Fruit fly (Drosophila melanogaster) whole organism, embryonic: ENCODE data around the gene Gen.

Experiments
- CG10274 ChIP-seq: fragments of 200-800 bp; sonication (Bioruptor generic); optimal IDR thresholded peaks from 3 replicates; lab custom pipeline; 2017; ENCODE audit warnings: missing biosample characterization, mild to moderate bottlenecking, missing genetic modification characterization
- CG10321 ChIP-seq: fragments of 200-800 bp; sonication (Bioruptor generic); IDR thresholded peaks from 2 replicates; pipeline ENCODE4 v1.3.6; 2022; ENCODE audit warnings: missing biosample characterization, missing genetic modification characterization
- CG10959 ChIP-seq: fragments of 200-800 bp; sonication (Bioruptor generic); IDR thresholded peaks from 2 replicates; pipeline ENCODE4 v1.3.6; 2022; ENCODE audit warnings: missing biosample characterization, missing genetic modification characterization
- CG11247 ChIP-seq: fragments of 200-800 bp; sonication (Bioruptor generic); IDR thresholded peaks from 2 replicates; pipeline ENCODE4 v1.3.6; 2022; ENCODE audit warnings: missing biosample characterization, missing genetic modification characterization
- CG11695 ChIP-seq: fragments of 200-800 bp; sonication (Bioruptor generic); IDR thresholded peaks from 3 replicates; pipeline ENCODE4 v1.3.6; 2022; ENCODE audit warnings: missing biosample characterization, missing genetic modification characterization
- CG12071 ChIP-seq: fragments of 200-800 bp; sonication (Bioruptor generic); optimal IDR thresholded peaks from 3 replicates; lab custom pipeline; 2018; ENCODE audit warnings: missing biosample characterization, mild to moderate bottlenecking, missing genetic modification characterization
- CG14667 ChIP-seq: fragments of 200-800 bp; sonication (Bioruptor generic); IDR thresholded peaks from 2 replicates; pipeline ENCODE4 v1.3.6; 2022; ENCODE audit warnings: missing biosample characterization, missing genetic modification characterization
- CG14710 ChIP-seq: fragments of 200-800 bp; sonication (Bioruptor generic); optimal IDR thresholded peaks from 3 replicates; lab custom pipeline; 2019; ENCODE audit warnings: missing biosample characterization, mild to moderate bottlenecking, missing genetic modification characterization, moderate library complexity
- CG16813 ChIP-seq: fragments of 200-800 bp; sonication (Bioruptor generic); IDR thresholded peaks from 3 replicates; pipeline ENCODE4 v1.3.6; 2022; ENCODE audit warnings: missing biosample characterization, missing genetic modification characterization; ENCODE audit not compliant: partially characterized antibody
- CG30020 ChIP-seq: fragments of 200-800 bp; optimal IDR thresholded peaks from 2 replicates; lab custom pipeline; 2019; ENCODE audit warnings: missing biosample characterization, mild to moderate bottlenecking, missing genetic modification characterization, moderate library complexity
- CG3065 ChIP-seq: fragments of 200-800 bp; sonication (Bioruptor generic); optimal IDR thresholded peaks from 2 replicates; lab custom pipeline; 2016; ENCODE audit warnings: missing biosample characterization, missing genetic modification characterization
- CG32772 ChIP-seq: fragments of 200-800 bp; sonication (Bioruptor generic); IDR thresholded peaks from 2 replicates; pipeline ENCODE4 v1.3.6; 2022; ENCODE audit warnings: missing biosample characterization, missing genetic modification characterization
- CG4424 ChIP-seq: fragments of 200-800 bp; sonication (Bioruptor generic); optimal IDR thresholded peaks from 3 replicates; lab custom pipeline; 2016; ENCODE audit warnings: missing biosample characterization, missing genetic modification characterization
- CG4854 ChIP-seq: fragments of 200-800 bp; sonication (Bioruptor generic); optimal IDR thresholded peaks from 2 replicates; lab custom pipeline; 2016; ENCODE audit warnings: missing biosample characterization, missing genetic modification characterization, inconsistent platforms
- CG6813 ChIP-seq: fragments of 200-800 bp; sonication (Bioruptor generic); optimal IDR thresholded peaks from 2 replicates; lab custom pipeline; 2017; ENCODE audit warnings: missing biosample characterization, missing genetic modification characterization, mild to moderate bottlenecking, moderate library complexity, missing genetic modification reagents
- CG7556 ChIP-seq: fragments of 200-800 bp; sonication (Bioruptor generic); optimal IDR thresholded peaks from 2 replicates; lab custom pipeline; 2017; ENCODE audit warnings: missing biosample characterization, mild to moderate bottlenecking, missing genetic modification characterization
- CG9797 ChIP-seq: fragments of 200-800 bp; sonication (Bioruptor generic); optimal IDR thresholded peaks from 3 replicates; lab custom pipeline; 2018; ENCODE audit warnings: missing biosample characterization, mild to moderate bottlenecking, missing genetic modification characterization
- Drgx ChIP-seq: fragments of 200-800 bp; sonication (Bioruptor generic); IDR thresholded peaks from 2 replicates; pipeline ENCODE4 v1.3.6; 2022; ENCODE audit warnings: missing biosample characterization, missing genetic modification characterization
- Ets65A ChIP-seq: fragments of 200-800 bp; sonication (Bioruptor generic); peaks from one replicate; lab custom pipeline; 2016; ENCODE audit warnings: missing biosample characterization, missing genetic modification characterization
- Hand ChIP-seq: fragments of 200-800 bp; sonication (Bioruptor generic); optimal IDR thresholded peaks from 2 replicates; lab custom pipeline; 2017; ENCODE audit warnings: mild to moderate bottlenecking, missing biosample characterization, missing genetic modification reagents, missing genetic modification characterization
- Hey ChIP-seq: fragments of 200-800 bp; sonication (Bioruptor generic); optimal IDR thresholded peaks from 3 replicates; lab custom pipeline; 2018; ENCODE audit warnings: missing biosample characterization, mild to moderate bottlenecking, missing genetic modification characterization
- HmgZ ChIP-seq: fragments of 200-800 bp; sonication (Bioruptor generic); optimal IDR thresholded peaks from 2 replicates; lab custom pipeline; 2018; ENCODE audit warnings: missing biosample characterization, mild to moderate bottlenecking, missing genetic modification characterization
- Hr3 ChIP-seq: fragments of 200-800 bp; sonication (Bioruptor generic); optimal IDR thresholded peaks from 3 replicates; lab custom pipeline; 2016; ENCODE audit warnings: missing biosample characterization, missing genetic modification characterization
- Hsf ChIP-seq: fragments of 200-800 bp; sonication (Bioruptor generic); optimal IDR thresholded peaks from 3 replicates; lab custom pipeline; 2016; ENCODE audit warnings: missing biosample characterization, missing genetic modification characterization
- MESR4 ChIP-seq: fragments of 200-800 bp; sonication (Bioruptor generic); optimal IDR thresholded peaks from 2 replicates; lab custom pipeline; 2018; ENCODE audit warnings: missing biosample characterization, mild to moderate bottlenecking, missing genetic modification characterization, moderate library complexity
- Meics ChIP-seq: fragments of 200-800 bp; sonication (Bioruptor generic); optimal IDR thresholded peaks from 2 replicates; lab custom pipeline; 2017; ENCODE audit warnings: missing biosample characterization, mild to moderate bottlenecking, missing genetic modification characterization
- Nf-YC ChIP-seq: fragments of 200-800 bp; optimal IDR thresholded peaks from 3 replicates; lab custom pipeline; 2019; ENCODE audit warnings: missing biosample characterization, mild to moderate bottlenecking, missing genetic modification characterization, moderate library complexity
- PHDP ChIP-seq: fragments of 200-800 bp; sonication (Bioruptor generic); optimal IDR thresholded peaks from 3 replicates; lab custom pipeline; 2018; ENCODE audit warnings: missing biosample characterization, mild to moderate bottlenecking, missing genetic modification characterization, moderate library complexity
- Rfx ChIP-seq: fragments of 200-800 bp; sonication (Bioruptor generic); IDR thresholded peaks from 2 replicates; pipeline ENCODE4 v1.3.6; 2022; ENCODE audit warnings: missing biosample characterization, missing genetic modification characterization
- Trl ChIP-seq, 3 experiments: fragments of >200 bp in 2 of 3; fragments of 200-800 bp in 1 of 3; sonication (Bioruptor generic) in 1 of 3; optimal IDR thresholded peaks; 2 replicates in 1 of 3; 3 replicates in 2 of 3; lab custom pipeline; 2016 to 2017; ENCODE audit warnings: missing biosample characterization in 1 of 3, missing genetic modification characterization in 1 of 3
- cg ChIP-seq: fragments of 200-800 bp; sonication (Bioruptor generic); optimal IDR thresholded peaks from 3 replicates; lab custom pipeline; 2019; ENCODE audit warnings: missing biosample characterization, mild to moderate bottlenecking, missing genetic modification characterization, moderate library complexity
- chinmo ChIP-seq: fragments of 200-800 bp; sonication (Bioruptor generic); IDR thresholded peaks from 4 replicates; pipeline ENCODE4 v1.3.6; 2022; ENCODE audit warnings: missing biosample characterization, missing genetic modification characterization; ENCODE audit not compliant: partially characterized antibody
- chm ChIP-seq: fragments of 200-800 bp; sonication (Bioruptor generic); IDR thresholded peaks from 2 replicates; pipeline ENCODE4 v1.3.6; 2022; ENCODE audit warnings: missing biosample characterization, missing genetic modification characterization
- chn ChIP-seq: fragments of 200-800 bp; sonication (Bioruptor generic); optimal IDR thresholded peaks from 2 replicates; lab custom pipeline; 2016; ENCODE audit warnings: missing biosample characterization, missing genetic modification characterization
- cwo ChIP-seq: fragments of 200-800 bp; sonication (Bioruptor generic); optimal IDR thresholded peaks from 3 replicates; lab custom pipeline; 2017; ENCODE audit warnings: missing biosample characterization, missing genetic modification characterization, mild to moderate bottlenecking, moderate library complexity, missing genetic modification reagents
- dan ChIP-seq: fragments of 200-800 bp; sonication (Bioruptor generic); IDR thresholded peaks from 2 replicates; pipeline ENCODE4 v1.3.6; 2022; ENCODE audit warnings: missing biosample characterization, missing genetic modification characterization
- dimm ChIP-seq: fragments of 200-800 bp; sonication (Bioruptor generic); IDR thresholded peaks from 2 replicates; pipeline ENCODE4 v1.3.6; 2022; ENCODE audit warnings: missing biosample characterization, missing genetic modification characterization
- gcm ChIP-seq: fragments of 200-800 bp; sonication (Bioruptor generic); optimal IDR thresholded peaks from 2 replicates; lab custom pipeline; 2019; ENCODE audit warnings: missing biosample characterization, mild to moderate bottlenecking, missing genetic modification characterization, moderate library complexity
- gcm2 ChIP-seq: fragments of 200-800 bp; sonication (Bioruptor generic); optimal IDR thresholded peaks from 2 replicates; lab custom pipeline; 2016; ENCODE audit warnings: missing biosample characterization, missing genetic modification characterization
- ind ChIP-seq: fragments of 200-800 bp; sonication (Bioruptor generic); optimal IDR thresholded peaks from 3 replicates; lab custom pipeline; 2016; ENCODE audit warnings: missing biosample characterization, missing genetic modification characterization
- kay ChIP-seq: fragments of 200-800 bp; sonication (Bioruptor generic); optimal IDR thresholded peaks from 2 replicates; lab custom pipeline; 2016; ENCODE audit warnings: missing biosample characterization, missing genetic modification characterization
- lbe ChIP-seq: fragments of 200-800 bp; sonication (Bioruptor generic); optimal IDR thresholded peaks from 2 replicates; lab custom pipeline; 2016; ENCODE audit warnings: missing biosample characterization, mild to moderate bottlenecking, missing genetic modification characterization
- lov ChIP-seq, 2 experiments: fragments of 200-800 bp in 1 of 2; fragments of >200 bp in 1 of 2; sonication (Bioruptor generic) in 1 of 2; IDR thresholded peaks in 1 of 2; optimal IDR thresholded peaks in 1 of 2; 2 replicates in 1 of 2; 3 replicates in 1 of 2; pipeline versions ENCODE4 v1.3.6 to Lab custom; 2017 to 2022; ENCODE audit warnings: missing biosample characterization in 1 of 2, missing genetic modification characterization in 1 of 2
- mld ChIP-seq: fragments of 200-800 bp; sonication (Bioruptor generic); IDR thresholded peaks from 3 replicates; pipeline ENCODE4 v1.3.6; 2022; ENCODE audit warnings: missing biosample characterization, missing genetic modification characterization; ENCODE audit not compliant: partially characterized antibody
- salm ChIP-seq: fragments of 200-800 bp; sonication (Bioruptor generic); optimal IDR thresholded peaks from 2 replicates; lab custom pipeline; 2018; ENCODE audit warnings: missing biosample characterization, mild to moderate bottlenecking, missing genetic modification characterization
- vnd ChIP-seq: fragments of 200-800 bp; sonication (Bioruptor generic); IDR thresholded peaks from 3 replicates; pipeline ENCODE4 v1.3.6; 2022; ENCODE audit warnings: missing biosample characterization, missing genetic modification characterization; ENCODE audit not compliant: partially characterized antibody
- wor ChIP-seq: fragments of 200-800 bp; sonication (Bioruptor generic); IDR thresholded peaks from 2 replicates; pipeline ENCODE4 v1.3.6; 2022; ENCODE audit warnings: missing biosample characterization, missing genetic modification characterization
- yki ChIP-seq: fragments of >200 bp; optimal IDR thresholded peaks from 3 replicates; lab custom pipeline; 2018
- zfh1 ChIP-seq: fragments of 200-800 bp; sonication (Bioruptor generic); IDR thresholded peaks from 3 replicates; pipeline ENCODE4 v1.3.6; 2022; ENCODE audit warnings: missing biosample characterization, missing genetic modification characterization
- zfh2 ChIP-seq: fragments of 200-800 bp; sonication (Bioruptor generic); optimal IDR thresholded peaks from 2 replicates; lab custom pipeline; 2016; ENCODE audit warnings: missing biosample characterization, missing genetic modification characterization

Gen gene

DNA sequence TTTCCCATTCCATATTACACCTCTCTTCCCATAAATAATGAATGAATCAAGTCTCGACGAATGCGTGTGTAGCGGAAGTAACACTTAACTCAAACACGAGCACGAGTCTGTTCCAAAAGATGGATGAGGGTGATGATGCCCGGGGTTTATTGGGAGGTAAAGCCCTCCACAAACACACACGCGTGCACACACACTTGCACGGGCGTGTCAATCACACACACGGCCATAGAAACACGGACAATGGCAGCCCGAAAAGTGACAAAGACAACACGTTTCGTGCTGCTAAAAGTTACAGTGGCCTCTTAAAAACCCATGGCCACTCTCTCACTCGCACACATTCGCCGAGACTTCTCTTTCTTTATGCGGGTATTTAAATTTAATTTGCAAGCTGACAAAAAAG lies 26.7 kb upstream of the Gen start (continued):
- TF ChIP-seq CG12071 (GFP tag; lab: Kevin White, UChicago) (no peak), Drgx (GFP tag; lab: Robert Waterston, UW) (no peak), dimm (GFP tag; lab: Robert Waterston, UW) (no peak), CG30020 (tag; lab: Kevin White, UChicago) (no peak), Ets65A (GFP tag; lab: Kevin White, UChicago) (peak; percentile 21), gcm2 (GFP tag; lab: Kevin White, UChicago) (no peak), CG14667 (GFP tag; lab: Robert Waterston, UW) (no peak), Meics (GFP tag; lab: Kevin White, UChicago) (no peak), CG32772 (GFP tag; lab: Robert Waterston, UW) (no peak), wor (no peak), CG4424 (GFP tag; lab: Kevin White, UChicago) (no peak), kay (GFP tag; lab: Kevin White, UChicago) (no peak), MESR4 (no peak), yki (lab: Kevin White, UChicago) (no peak), vnd (GFP tag; lab: Robert Waterston, UW) (no peak), zfh1 (GFP tag; lab: Robert Waterston, UW) (no peak), gcm (GFP tag; lab: Kevin White, UChicago) (peak; percentile 28), salm (no peak), chinmo (GFP tag; lab: Robert Waterston, UW) (0 out of 4 replicates have a peak, but pooled peaks have one; percentile 23), CG10274 (GFP tag; lab: Kevin White, UChicago) (no peak), CG16813 (no peak), CG6813 (GFP tag; lab: Kevin White, UChicago) (no peak), Hsf (GFP tag; lab: Kevin White, UChicago) (no peak), dan (GFP tag; lab: Robert Waterston, UW) (no peak), HmgZ (no peak), ind (no peak), PHDP (tag; lab: Kevin White, UChicago) (no peak), cg (GFP tag; lab: Kevin White, UChicago) (peak; percentile 32), Trl (optimal IDR thresholded peaks at IDR 0.05; lab: Kevin White, UChicago) (no peak), Trl (GFP tag; optimal IDR thresholded peaks at IDR 0.05; lab: Kevin White, UChicago) (no peak), Nf-YC (tag; lab: Kevin White, UChicago) (peak; percentile 5), Hand (GFP tag; lab: Kevin White, UChicago) (no peak), Rfx (GFP tag; lab: Robert Waterston, UW) (no peak), cwo (peak; percentile 16), CG11695 (GFP tag; lab: Robert Waterston, UW) (no peak), mld (GFP tag; lab: Robert Waterston, UW) (no peak), chn (GFP tag; lab: Kevin White, UChicago) (no peak), CG9797 (GFP tag; lab: Kevin White, UChicago) (no peak), zfh2 (GFP tag; lab: Kevin White, UChicago) (no peak), chm (no peak), CG4854 (GFP tag; lab: Kevin White, UChicago) (no peak), CG10321 (GFP tag; lab: Robert Waterston, UW) (0 out of 2 replicates have a peak, but pooled peaks have one; percentile 5), Hey (tag; lab: Kevin White, UChicago) (peak; percentile 76), CG10959 (no peak), lov (optimal IDR thresholded peaks at IDR 0.05; lab: Kevin White, UChicago) (no peak), lov (GFP tag; IDR thresholded peaks at IDR 0.05; lab: Robert Waterston, UW) (no peak), lbe (GFP tag; lab: Kevin White, UChicago) (no peak), Hr3 (GFP tag; lab: Kevin White, UChicago) (no peak), CG14710 (no peak), CG11247 (no peak), CG7556 (no peak), CG3065 (GFP tag; lab: Kevin White, UChicago) (no peak)
